Worm (Caenorhabditis elegans): ENCODE measurements around the gene odc-1.

odc-1 gene

ce11 chrV:6879490-6879889 lies 20.5 kb downstream of the odc-1 start (continued):
- peak; percentile 73; the same call in 1 of the 2 replicates for TF ChIP-seq mab-9 (GFP tag; IDR thresholded peaks at IDR 0.05)
- no peak for TF ChIP-seq hlh-17 (GFP tag; optimal IDR thresholded peaks at IDR 0.05; ENCODE audit: borderline replicate concordance)
- peak in 1 of 2 experiments; percentile 66 for TF ChIP-seq egl-27 (tag; optimal IDR thresholded peaks at IDR 0.05)
- TF ChIP-seq efl-1 (optimal IDR thresholded peaks at IDR 0.05) = peak; percentile 54 to 63
- peak; percentile 1 to 93 for TF ChIP-seq efl-1 (GFP tag; optimal IDR thresholded peaks at IDR 0.05 in 1 of 2)
- no peak for TF ChIP-seq aha-1 (tag; optimal IDR thresholded peaks at IDR 0.05)
- TF ChIP-seq elt-2 (tag; optimal IDR thresholded peaks at IDR 0.05) = no peak
- no peak for TF ChIP-seq unc-130 (tag; optimal IDR thresholded peaks at IDR 0.05)
- peak; percentile 60 for TF ChIP-seq nhr-19 (GFP tag; conservative IDR thresholded peaks at IDR 0.05)
- TF ChIP-seq C16A3.4 (tag; optimal IDR thresholded peaks at IDR 0.05) = peak; percentile 73
- TF ChIP-seq grh-1 (GFP tag; IDR thresholded peaks at IDR 0.05) = peak; percentile 36; the same call in 1 of the 2 replicates
- peak; percentile 45 for TF ChIP-seq fos-1 (tag; optimal IDR thresholded peaks at IDR 0.05)
- peak; percentile 45 to 51 for TF ChIP-seq lin-35 (GFP tag; optimal IDR thresholded peaks at IDR 0.05)
- peak; percentile 63 for TF ChIP-seq mep-1 (tag; optimal IDR thresholded peaks at IDR 0.05)

ce11 chrV:6878559-6878958 lies 21.5 kb downstream of the odc-1 start:
- TF ChIP-seq mef-2 (tag; optimal IDR thresholded peaks at IDR 0.05) = no peak

- TF ChIP-seq nhr-90 (tag; optimal IDR thresholded peaks at IDR 0.05; ENCODE audit: poor library complexity) (peak; percentile 8), fkh-4 (tag; optimal IDR thresholded peaks at IDR 0.05; ENCODE audit: borderline replicate concordance) (no peak), tbx-2 (tag; optimal IDR thresholded peaks at IDR 0.05) (peak; percentile 18), nhr-85 (tag) (peak; percentile 86), lin-15B (tag; optimal IDR thresholded peaks at IDR 0.05) (no peak), elt-3 (tag; optimal IDR thresholded peaks at IDR 0.05) (peak in 1 of 6 experiments; percentile 7), nhr-20 (tag; optimal IDR thresholded peaks at IDR 0.05) (peak; percentile 35), blmp-1 (tag; optimal IDR thresholded peaks at IDR 0.05) (peak; percentile 71), fos-1 (tag; optimal IDR thresholded peaks at IDR 0.05) (no peak), lin-35 (GFP tag; optimal IDR thresholded peaks at IDR 0.05) (peak in 1 of 2 experiments; percentile 3), rnt-1 (tag; optimal IDR thresholded peaks at IDR 0.05) (peak; percentile 6), pax-3 (tag; optimal IDR thresholded peaks at IDR 0.05) (no peak), lin-14 (GFP tag; optimal IDR thresholded peaks at IDR 0.05) (peak; percentile 71), snu-23 (GFP tag; optimal IDR thresholded peaks at IDR 0.05) (peak; percentile 14), ama-1 (optimal IDR thresholded peaks at IDR 0.05) (no peak), nhr-71 (tag; optimal IDR thresholded peaks at IDR 0.05) (peak; percentile 4), hpl-2 (GFP tag; optimal IDR thresholded peaks at IDR 0.05) (no peak)
Observed at ce11 chrV:6876763-6877515, 23.1 kb downstream of the odc-1 start.

- TF ChIP-seq blmp-1 (tag; optimal IDR thresholded peaks at IDR 0.05) (no peak), dsc-1 (tag; optimal IDR thresholded peaks at IDR 0.05) (peak; percentile 2), sup-37 (GFP tag; optimal IDR thresholded peaks at IDR 0.05) (no peak), mdl-1 (tag; optimal IDR thresholded peaks at IDR 0.05) (no peak), mab-9 (GFP tag; IDR thresholded peaks at IDR 0.05) (no peak), Y116A8C.19 (tag; optimal IDR thresholded peaks at IDR 0.05; ENCODE audit: borderline replicate concordance) (no peak), tbx-2 (tag; optimal IDR thresholded peaks at IDR 0.05) (no peak), unc-98 (GFP tag; IDR thresholded peaks at IDR 0.05) (no peak), lin-14 (GFP tag; optimal IDR thresholded peaks at IDR 0.05) (peak; percentile 4), isw-1 (GFP tag; IDR thresholded peaks at IDR 0.05) (no peak), efl-1 (optimal IDR thresholded peaks at IDR 0.05) (no peak), efl-1 (GFP tag; optimal IDR thresholded peaks at IDR 0.05 in 1 of 2) (peak in 1 of 2 experiments; percentile 77), swsn-7 (tag; optimal IDR thresholded peaks at IDR 0.05) (no peak)
Observed at ce11 chrV:6875795-6876194, 24.2 kb downstream of the odc-1 start.
